Fruit fly (Drosophila melanogaster): ENCODE data around the gene jigr1.
A peak's percentile ranks its signal among the peaks of the same experiment; 100 is the strongest.

- no peak for TF ChIP-seq Sox102F (GFP tag; optimal IDR thresholded peaks at IDR 0.05)
- peak; percentile 59 for TF ChIP-seq fkh (GFP tag; optimal IDR thresholded peaks at IDR 0.05)
- TF ChIP-seq CG8632 (GFP tag; optimal IDR thresholded peaks at IDR 0.05) = no peak
Observed at dm6 chr3R:25659857-25660417, 22.3 kb downstream of the jigr1 start.
